Fruit fly (Drosophila melanogaster) whole organism, prepupa: ENCODE data around the gene Ser.

Source experiments
- Blimp-1 ChIP-seq: fragments of 200-800 bp; sonication (Bioruptor generic); optimal IDR thresholded peaks from 3 replicates; lab custom pipeline; 2017; ENCODE audit warnings: missing biosample characterization, missing genetic modification characterization, mild to moderate bottlenecking, moderate library complexity, missing genetic modification reagents
- CG10669 ChIP-seq: fragments of 200-800 bp; sonication (Bioruptor generic); optimal IDR thresholded peaks from 3 replicates; lab custom pipeline; 2018; ENCODE audit warnings: missing biosample characterization, mild to moderate bottlenecking, missing genetic modification characterization, moderate library complexity
- CG11294 ChIP-seq: fragments of 200-800 bp; sonication (Bioruptor generic); IDR thresholded peaks from 2 replicates; pipeline ENCODE4 v1.3.6; 2022; ENCODE audit warnings: missing biosample characterization, missing genetic modification characterization
- CG11762 ChIP-seq: fragments of 200-800 bp; sonication (Bioruptor generic); optimal IDR thresholded peaks from 3 replicates; lab custom pipeline; 2016; ENCODE audit warnings: missing biosample characterization, missing genetic modification characterization; ENCODE audit not compliant: insufficient read depth
- CG11902 ChIP-seq: fragments of 200-800 bp; sonication (Bioruptor generic); optimal IDR thresholded peaks from 3 replicates; lab custom pipeline; 2016; ENCODE audit warnings: missing biosample characterization, missing genetic modification characterization
- CG15336 ChIP-seq: fragments of 200-800 bp; sonication (Bioruptor generic); IDR thresholded peaks from 2 replicates; pipeline ENCODE4 v1.3.6; 2022; ENCODE audit warnings: missing biosample characterization, missing genetic modification characterization
- CG16779 ChIP-seq: fragments of 200-800 bp; sonication (Bioruptor generic); optimal IDR thresholded peaks from 3 replicates; lab custom pipeline; 2017; ENCODE audit warnings: missing biosample characterization, mild to moderate bottlenecking, missing genetic modification characterization
- CG3032 ChIP-seq: fragments of 200-800 bp; optimal IDR thresholded peaks from 2 replicates; lab custom pipeline; 2019; ENCODE audit warnings: missing biosample characterization, mild to moderate bottlenecking, missing genetic modification characterization, moderate library complexity
- CG31627 ChIP-seq: fragments of 200-800 bp; sonication (Bioruptor generic); optimal IDR thresholded peaks from 3 replicates; lab custom pipeline; 2016; ENCODE audit warnings: missing biosample characterization, missing genetic modification characterization
- CG32006 ChIP-seq: fragments of 200-800 bp; sonication (Bioruptor generic); optimal IDR thresholded peaks from 3 replicates; lab custom pipeline; 2017; ENCODE audit warnings: missing biosample characterization, mild to moderate bottlenecking, missing genetic modification characterization
- CG34406 ChIP-seq: fragments of 200-800 bp; sonication (Bioruptor generic); optimal IDR thresholded peaks from 3 replicates; lab custom pipeline; 2016; ENCODE audit warnings: missing biosample characterization, missing genetic modification characterization
- CG3919 ChIP-seq: fragments of 200-800 bp; sonication (Bioruptor generic); optimal IDR thresholded peaks from 3 replicates; lab custom pipeline; 2016; ENCODE audit warnings: missing biosample characterization, missing genetic modification characterization
- CG4318 ChIP-seq: fragments of 200-800 bp; sonication (Bioruptor generic); optimal IDR thresholded peaks from 3 replicates; lab custom pipeline; 2017; ENCODE audit warnings: missing biosample characterization, mild to moderate bottlenecking, missing genetic modification characterization
- CG6163 ChIP-seq: fragments of 200-800 bp; sonication (Bioruptor generic); IDR thresholded peaks from 3 replicates; pipeline ENCODE4 v1.3.6; 2022; ENCODE audit warnings: missing biosample characterization, missing genetic modification characterization
- CG6792 ChIP-seq: fragments of 200-800 bp; sonication (Bioruptor generic); optimal IDR thresholded peaks from 3 replicates; lab custom pipeline; 2016; ENCODE audit warnings: missing biosample characterization, missing genetic modification characterization
- CG6808 ChIP-seq: fragments of 200-800 bp; sonication (Bioruptor generic); optimal IDR thresholded peaks from 3 replicates; lab custom pipeline; 2017; ENCODE audit warnings: missing biosample characterization, missing genetic modification characterization, mild to moderate bottlenecking, moderate library complexity, missing genetic modification reagents
- CG8119 ChIP-seq: fragments of 200-800 bp; sonication (Bioruptor generic); IDR thresholded peaks from 3 replicates; pipeline ENCODE4 v1.3.6; 2022; ENCODE audit warnings: missing biosample characterization, missing genetic modification characterization
- Eip78C ChIP-seq: fragments of 200-800 bp; sonication (Bioruptor generic); peaks from one replicate; lab custom pipeline; 2016; ENCODE audit warnings: missing biosample characterization, missing genetic modification characterization
- Eip93F ChIP-seq: fragments of 200-800 bp; sonication (Bioruptor generic); optimal IDR thresholded peaks from 2 replicates; lab custom pipeline; 2016; ENCODE audit warnings: missing biosample characterization, mild to moderate bottlenecking, missing genetic modification characterization
- Ets21C ChIP-seq: fragments of 200-800 bp; sonication (Bioruptor generic); optimal IDR thresholded peaks from 3 replicates; lab custom pipeline; 2016; ENCODE audit warnings: missing biosample characterization, missing genetic modification characterization
- Ets96B ChIP-seq: fragments of 200-800 bp; optimal IDR thresholded peaks from 2 replicates; lab custom pipeline; 2019; ENCODE audit warnings: missing biosample characterization, mild to moderate bottlenecking, missing genetic modification characterization, moderate library complexity
- Gug ChIP-seq: fragments of 200-800 bp; sonication (Bioruptor generic); IDR thresholded peaks from 2 replicates; pipeline ENCODE4 v1.3.6; 2022; ENCODE audit warnings: missing biosample characterization, missing genetic modification characterization
- Hr38 ChIP-seq: sonication (Bioruptor generic); optimal IDR thresholded peaks from 2 replicates; lab custom pipeline; 2016; ENCODE audit warnings: missing biosample characterization, missing genetic modification characterization
- Hr4 ChIP-seq: fragments of 200-800 bp; sonication (Bioruptor generic); optimal IDR thresholded peaks from 3 replicates; lab custom pipeline; 2016; ENCODE audit warnings: missing biosample characterization, missing genetic modification characterization
- Met ChIP-seq: fragments of 200-800 bp; sonication (Bioruptor generic); optimal IDR thresholded peaks from 3 replicates; lab custom pipeline; 2016; ENCODE audit warnings: missing biosample characterization, missing genetic modification characterization
- Smox ChIP-seq: fragments of 200-800 bp; sonication (Bioruptor generic); optimal IDR thresholded peaks from 3 replicates; lab custom pipeline; 2016; ENCODE audit warnings: missing biosample characterization, missing genetic modification characterization
- Sox14 ChIP-seq: fragments of 200-800 bp; sonication (Bioruptor generic); optimal IDR thresholded peaks from 3 replicates; lab custom pipeline; 2016; ENCODE audit warnings: missing biosample characterization, missing genetic modification characterization
- achi ChIP-seq: fragments of 200-800 bp; sonication (Bioruptor generic); optimal IDR thresholded peaks from 3 replicates; lab custom pipeline; 2016; ENCODE audit warnings: missing biosample characterization, missing genetic modification characterization
- acj6 ChIP-seq: fragments of 200-800 bp; sonication (Bioruptor generic); optimal IDR thresholded peaks from 3 replicates; lab custom pipeline; 2016; ENCODE audit warnings: missing biosample characterization, missing genetic modification characterization
- dac ChIP-seq: fragments of 200-800 bp; sonication (Bioruptor generic); optimal IDR thresholded peaks from 2 replicates; lab custom pipeline; 2017; ENCODE audit warnings: missing biosample characterization, mild to moderate bottlenecking, missing genetic modification characterization
- dsx ChIP-seq: fragments of 200-800 bp; optimal IDR thresholded peaks from 3 replicates; lab custom pipeline; 2019; ENCODE audit warnings: missing biosample characterization, mild to moderate bottlenecking, missing genetic modification characterization, moderate library complexity; ENCODE audit not compliant: poor library complexity, severe bottlenecking
- eg ChIP-seq: fragments of 200-800 bp; sonication (Bioruptor generic); IDR thresholded peaks from 3 replicates; pipeline ENCODE4 v1.3.6; 2022; ENCODE audit warnings: missing biosample characterization, missing genetic modification characterization
- esn ChIP-seq: fragments of 200-800 bp; sonication (Bioruptor generic); optimal IDR thresholded peaks from 2 replicates; lab custom pipeline; 2016; ENCODE audit warnings: missing biosample characterization, mild to moderate bottlenecking, missing genetic modification characterization, moderate library complexity
- fd85E ChIP-seq: fragments of 200-800 bp; sonication (Bioruptor generic); optimal IDR thresholded peaks from 3 replicates; lab custom pipeline; 2016; ENCODE audit warnings: missing biosample characterization, missing genetic modification characterization
- net ChIP-seq: fragments of 200-800 bp; sonication (Bioruptor generic); optimal IDR thresholded peaks from 3 replicates; lab custom pipeline; 2016; ENCODE audit warnings: missing biosample characterization, missing genetic modification characterization
- salr ChIP-seq, 2 experiments: fragments of 200-800 bp; sonication (Bioruptor generic); optimal IDR thresholded peaks; 3 replicates each; lab custom pipeline; 2016 to 2018; ENCODE audit warnings: missing biosample characterization in 2 of 2, missing genetic modification characterization in 2 of 2, mild to moderate bottlenecking in 1 of 2
- ss ChIP-seq, 2 experiments: fragments of 200-800 bp; sonication (Bioruptor generic); optimal IDR thresholded peaks; 2 replicates in 1 of 2; 3 replicates in 1 of 2; lab custom pipeline; 2017 to 2018; ENCODE audit warnings: mild to moderate bottlenecking in 2 of 2, missing biosample characterization in 2 of 2, missing genetic modification characterization in 2 of 2, moderate library complexity in 1 of 2
- svp ChIP-seq: fragments of 200-800 bp; sonication (Bioruptor generic); peaks from one replicate; lab custom pipeline; 2016; ENCODE audit warnings: missing biosample characterization, missing genetic modification characterization

Ser gene

DNA sequence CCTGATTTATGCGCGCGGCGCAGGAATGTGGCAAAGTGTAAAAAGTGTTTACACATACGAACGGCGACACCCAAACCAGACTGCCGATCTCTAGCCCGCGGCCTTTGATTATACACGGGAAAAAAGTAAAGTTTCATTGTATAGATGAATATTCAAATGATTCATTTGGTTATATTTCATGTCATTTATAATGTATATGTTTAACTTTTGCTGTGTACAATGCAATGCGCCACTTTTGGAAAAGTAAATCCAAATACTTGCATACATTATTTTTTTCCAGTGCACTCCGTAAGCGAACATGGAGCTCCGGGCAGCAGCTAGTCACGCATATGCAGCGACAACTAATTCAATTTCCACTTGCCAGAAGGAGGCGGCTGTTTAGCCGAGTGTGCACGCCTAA, 26.7 kb downstream of the Ser start (continued):
- TF ChIP-seq CG10669 (peak; percentile 47), ss (GFP tag; optimal IDR thresholded peaks at IDR 0.05; lab: Kevin White, UChicago) (peak; percentile 54 to 91), Eip93F (GFP tag; lab: Kevin White, UChicago) (no peak), CG11294 (peak; percentile 78), CG34406 (no peak), fd85E (no peak), svp (GFP tag; lab: Kevin White, UChicago) (peak; percentile 19), CG16779 (tag; lab: Kevin White, UChicago) (peak; percentile 20), achi (GFP tag; lab: Kevin White, UChicago) (peak; percentile 80), salr (GFP tag; optimal IDR thresholded peaks at IDR 0.05; lab: Kevin White, UChicago) (peak in 1 of 2 experiments; percentile 74), acj6 (GFP tag; lab: Kevin White, UChicago) (peak; percentile 51), Sox14 (GFP tag; lab: Kevin White, UChicago) (peak; percentile 57), net (peak; percentile 54), dac (GFP tag; lab: Kevin White, UChicago) (peak; percentile 84), CG6792 (no peak), CG8119 (GFP tag; lab: Robert Waterston, UW) (peak; percentile 95)

dm6 chr3R:27165416-27165982, 28.6 kb downstream of the Ser start, which contains the start of the genes CG34293 and spn-D:
CG34293 (minus strand) TSS chr3R:27165575.
spn-D (plus strand) TSS chr3R:27165716.
- no peak for TF ChIP-seq CG11902 (GFP tag; lab: Kevin White, UChicago)
- TF ChIP-seq Gug (GFP tag; lab: Robert Waterston, UW), result no peak
- TF ChIP-seq CG6792, result no peak
- TF ChIP-seq Eip78C (GFP tag; lab: Kevin White, UChicago), result no peak
- TF ChIP-seq CG32006 (GFP tag; lab: Kevin White, UChicago), result no peak
- TF ChIP-seq CG31627 (GFP tag; lab: Kevin White, UChicago), result no peak
- no peak for TF ChIP-seq CG6808
- no peak for TF ChIP-seq dac (GFP tag; lab: Kevin White, UChicago)
- no peak for TF ChIP-seq Blimp-1
- no peak for TF ChIP-seq CG11762 (GFP tag; lab: Kevin White, UChicago)
- no peak for TF ChIP-seq Eip93F (GFP tag; lab: Kevin White, UChicago)
- TF ChIP-seq Met (GFP tag; lab: Kevin White, UChicago), result no peak
- TF ChIP-seq CG3919, result no peak
- TF ChIP-seq Hr4 (GFP tag; lab: Kevin White, UChicago), result no peak
- TF ChIP-seq CG3032 (tag; lab: Kevin White, UChicago), result no peak
- TF ChIP-seq CG6163 (GFP tag; lab: Robert Waterston, UW), result no peak
- no peak for TF ChIP-seq dsx
- TF ChIP-seq Hr38 (GFP tag; lab: Kevin White, UChicago), result no peak
- no peak for TF ChIP-seq Ets21C
- TF ChIP-seq salr (GFP tag; optimal IDR thresholded peaks at IDR 0.05; lab: Kevin White, UChicago), result no peak

- TF ChIP-seq dsx (no peak), CG6792 (no peak), CG32006 (GFP tag; lab: Kevin White, UChicago) (no peak), eg (GFP tag; lab: Robert Waterston, UW) (no peak), CG11902 (GFP tag; lab: Kevin White, UChicago) (no peak), CG10669 (no peak), achi (GFP tag; lab: Kevin White, UChicago) (no peak), esn (GFP tag; lab: Kevin White, UChicago) (no peak), net (no peak), Met (GFP tag; lab: Kevin White, UChicago) (no peak), CG15336 (GFP tag; lab: Robert Waterston, UW) (no peak), CG4318 (no peak), Ets96B (no peak), Gug (GFP tag; lab: Robert Waterston, UW) (no peak), CG6808 (no peak), fd85E (no peak), Smox (GFP tag; lab: Kevin White, UChicago) (no peak), Ets21C (no peak)
- TF ChIP-seq, all 60 proteins: peak for 0
These were observed 31.2 kb downstream of the Ser start, which contains the start of gene ppk31 for dm6 chr3R:27162824-27163223. ppk31 (plus strand) TSS chr3R:27163124.
